Worm (Caenorhabditis elegans) whole organism, L1 larva: ENCODE measurements around the gene tric-1B.1.

Experiments
- blmp-1 ChIP-seq: fragments of 150-350 bp; optimal IDR thresholded peaks from 2 replicates; lab custom pipeline; 2014; ENCODE audit warnings: missing biosample characterization, missing genetic modification characterization
- egl-27 ChIP-seq, 2 experiments: fragments of 150-350 bp in 1 of 2; sonication (generic microtip); optimal IDR thresholded peaks; 3 replicates each; lab custom pipeline; 2017 to 2018; ENCODE audit warnings: missing biosample characterization in 2 of 2, missing genetic modification characterization in 2 of 2, missing genetic modification reagents in 2 of 2
- fkh-4 ChIP-seq: sonication (generic microtip); optimal IDR thresholded peaks from 2 replicates; lab custom pipeline; 2016; ENCODE audit warnings: missing compliant biosample characterization, missing genetic modification characterization, borderline replicate concordance
- fos-1 ChIP-seq: fragments of 150-350 bp; optimal IDR thresholded peaks from 2 replicates; lab custom pipeline; 2014; ENCODE audit warnings: missing biosample characterization, missing genetic modification characterization
- irx-1 ChIP-seq: sonication (generic microtip); optimal IDR thresholded peaks from 2 replicates; lab custom pipeline; 2016; ENCODE audit warnings: missing genetic modification characterization, missing compliant biosample characterization
- lin-13 ChIP-seq: fragments of 150-350 bp; optimal IDR thresholded peaks from 2 replicates; lab custom pipeline; 2014; ENCODE audit warnings: missing biosample characterization, missing genetic modification reagents, missing genetic modification characterization
- mep-1 ChIP-seq: fragments of 150-350 bp; optimal IDR thresholded peaks from 2 replicates; lab custom pipeline; 2014; ENCODE audit warnings: missing biosample characterization, missing genetic modification characterization
- nhr-76 ChIP-seq: sonication (generic microtip); optimal IDR thresholded peaks from 2 replicates; lab custom pipeline; 2017; ENCODE audit warnings: missing biosample characterization, missing genetic modification characterization
- unc-130 ChIP-seq: fragments of 150-350 bp; optimal IDR thresholded peaks from 2 replicates; lab custom pipeline; 2017; ENCODE audit warnings: missing biosample characterization, missing genetic modification characterization, inconsistent platforms
- unc-62 ChIP-seq: fragments of 150-350 bp; optimal IDR thresholded peaks from 2 replicates; lab custom pipeline; 2014; ENCODE audit warnings: missing biosample characterization, missing genetic modification reagents, missing genetic modification characterization
- ztf-11 ChIP-seq, 2 experiments: sonication (generic microtip); optimal IDR thresholded peaks; 2 replicates each; lab custom pipeline; 2016 to 2017; ENCODE audit warnings: missing genetic modification characterization in 2 of 2, missing biosample characterization in 1 of 2, missing compliant biosample characterization in 1 of 2

DNA sequence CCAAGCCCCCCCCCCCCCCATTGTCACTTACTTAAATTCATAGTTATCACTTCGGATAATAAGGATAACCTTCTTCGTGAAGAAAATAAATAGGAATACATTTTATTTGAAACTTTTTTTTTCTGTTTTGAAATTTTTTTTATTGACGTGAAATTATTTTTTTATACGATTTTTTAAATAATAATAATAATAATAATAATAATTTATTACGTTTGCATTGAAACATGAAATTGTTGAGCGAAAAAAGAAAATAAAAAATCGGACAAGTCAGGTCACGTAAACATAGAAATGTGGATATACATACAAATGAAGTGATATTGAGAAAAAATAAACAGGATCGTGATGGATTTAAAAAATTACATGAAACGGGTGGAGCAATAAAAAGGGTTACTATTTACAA is 43.6 kb upstream of the tric-1B.1 start, which contains the start of gene C50E10.2:
- TF ChIP-seq irx-1 (tag; lab: Kevin White, UChicago) (no peak), lin-13 (no peak), fkh-4 (tag; lab: Kevin White, UChicago) (no peak), mep-1 (no peak), blmp-1 (tag; lab: Kevin White, UChicago) (no peak), egl-27 (tag; optimal IDR thresholded peaks at IDR 0.05; lab: Kevin White, UChicago) (no peak), nhr-76 (no peak), ztf-11 (tag; optimal IDR thresholded peaks at IDR 0.05; lab: Kevin White, UChicago) (no peak), unc-62 (GFP tag; lab: Kevin White, UChicago) (no peak), fos-1 (tag; lab: Kevin White, UChicago) (no peak), unc-130 (tag; lab: Kevin White, UChicago) (no peak)
